Worm (Caenorhabditis elegans): ENCODE measurements around the gene idpa-2.
A peak's percentile ranks its signal among the peaks of the same experiment; 100 is the strongest.

Gene idpa-2

DNA sequence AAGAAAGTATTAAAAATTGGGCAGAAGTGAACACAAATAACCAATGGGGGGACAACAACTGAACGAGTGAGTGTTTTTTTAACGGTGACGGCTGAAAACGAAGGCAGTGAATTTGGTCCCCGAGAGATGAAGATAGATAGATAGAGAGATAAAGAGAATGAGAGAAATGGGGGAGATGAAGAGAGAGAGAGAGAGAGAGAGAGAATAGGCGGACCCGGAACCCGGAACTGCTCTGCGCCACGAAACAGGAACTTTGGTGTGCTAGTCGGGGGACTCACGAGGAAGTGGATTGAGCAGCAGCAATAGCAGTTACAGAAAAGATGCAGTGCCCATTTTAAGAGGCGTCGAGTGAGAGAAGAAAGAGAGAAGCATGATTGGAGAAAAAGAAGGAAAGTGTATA is 3.9 kb upstream of the idpa-2 start (continued):
- TF ChIP-seq daf-16 (GFP tag; optimal IDR thresholded peaks at IDR 0.05) = peak in 1 of 2 experiments; percentile 49
- TF ChIP-seq daf-16 (tag; optimal IDR thresholded peaks at IDR 0.05) = no peak
- peak; percentile 25 for TF ChIP-seq ces-1 (GFP tag; optimal IDR thresholded peaks at IDR 0.05)
- TF ChIP-seq snpc-1.2 (GFP tag; IDR thresholded peaks at IDR 0.05) = no peak
- TF ChIP-seq hmg-1.1 (GFP tag; IDR thresholded peaks at IDR 0.05) = peak; percentile 49
- TF ChIP-seq ceh-32 (tag; optimal IDR thresholded peaks at IDR 0.05; ENCODE audit: poor library complexity) = peak; percentile 6
- no peak for TF ChIP-seq mxl-2 (GFP tag; conservative IDR thresholded peaks at IDR 0.05)
- no peak for TF ChIP-seq madf-9 (GFP tag; conservative IDR thresholded peaks at IDR 0.05)
- TF ChIP-seq lin-13 (GFP tag; optimal IDR thresholded peaks at IDR 0.05) = no peak
- no peak for TF ChIP-seq F44E2.7 (GFP tag; IDR thresholded peaks at IDR 0.05)
- TF ChIP-seq arid-1 (GFP tag; conservative IDR thresholded peaks at IDR 0.05) = no peak
- no peak for TF ChIP-seq Y75B8A.6 (GFP tag; IDR thresholded peaks at IDR 0.05)
- no peak for TF ChIP-seq daf-19 (GFP tag; conservative IDR thresholded peaks at IDR 0.05)
- no peak for TF ChIP-seq ctbp-1 (GFP tag; IDR thresholded peaks at IDR 0.05)
- no peak for TF ChIP-seq zip-11 (GFP tag; IDR thresholded peaks at IDR 0.05)
- TF ChIP-seq nhr-11 (tag; optimal IDR thresholded peaks at IDR 0.05) = peak; percentile 63
- no peak for TF ChIP-seq ceh-62 (tag; optimal IDR thresholded peaks at IDR 0.05)
- TF ChIP-seq egl-27 (tag; optimal IDR thresholded peaks at IDR 0.05) = no peak
- peak; percentile 41 for TF ChIP-seq aha-1 (tag)
- TF ChIP-seq nhr-77 (tag; optimal IDR thresholded peaks at IDR 0.05) = no peak
- peak; percentile 57 for TF ChIP-seq hlh-11 (tag; optimal IDR thresholded peaks at IDR 0.05)
- no peak for TF ChIP-seq ceh-82 (tag; optimal IDR thresholded peaks at IDR 0.05)
- no peak for TF ChIP-seq F26F4.8 (GFP tag; conservative IDR thresholded peaks at IDR 0.05)
- TF ChIP-seq aly-2 (tag; optimal IDR thresholded peaks at IDR 0.05) = no peak
- no peak for TF ChIP-seq ztf-11 (tag; optimal IDR thresholded peaks at IDR 0.05)
- TF ChIP-seq Y5F2A.4 (GFP tag; optimal IDR thresholded peaks at IDR 0.05) = no peak
- peak; percentile 98 for TF ChIP-seq tag-97 (GFP tag; IDR thresholded peaks at IDR 0.05)
- TF ChIP-seq ceh-44 (GFP tag; IDR thresholded peaks at IDR 0.05) = no peak
- no peak for TF ChIP-seq T20F7.1 (GFP tag; optimal IDR thresholded peaks at IDR 0.05)
- 0 out of 2 replicates have a peak, but pooled peaks have one; percentile 35 for TF ChIP-seq ZK337.2 (GFP tag; IDR thresholded peaks at IDR 0.05)
- TF ChIP-seq set-16 (GFP tag; IDR thresholded peaks at IDR 0.05) = peak; percentile 57; the same call in 1 of the 2 replicates
- TF ChIP-seq mdt-29 (GFP tag; IDR thresholded peaks at IDR 0.05) = no peak
- TF ChIP-seq dmd-6 (GFP tag; IDR thresholded peaks at IDR 0.05) = peak; percentile 76
- no peak for TF ChIP-seq lin-29 (GFP tag; IDR thresholded peaks at IDR 0.05)
- peak; percentile 72; the same call in 1 of the 2 replicates for TF ChIP-seq ceh-20 (GFP tag; IDR thresholded peaks at IDR 0.05)
- TF ChIP-seq rbr-2 (tag; optimal IDR thresholded peaks at IDR 0.05) = peak; percentile 88
- TF ChIP-seq lin-39 (tag; optimal IDR thresholded peaks at IDR 0.05) = no peak
- no peak for TF ChIP-seq nhr-76 (tag; optimal IDR thresholded peaks at IDR 0.05)
- TF ChIP-seq nhr-28 (tag; optimal IDR thresholded peaks at IDR 0.05) = no peak
- TF ChIP-seq F10B5.3 (tag; optimal IDR thresholded peaks at IDR 0.05) = no peak
- TF ChIP-seq nhr-25 (tag; optimal IDR thresholded peaks at IDR 0.05; ENCODE audit: borderline replicate concordance, insufficient read depth) = no peak
- peak in 1 of 2 experiments; percentile 88 for TF ChIP-seq unc-62 (GFP tag; optimal IDR thresholded peaks at IDR 0.05 in 1 of 2)
- no peak for TF ChIP-seq unc-62 (tag; optimal IDR thresholded peaks at IDR 0.05)
- TF ChIP-seq F37D6.2 (tag; optimal IDR thresholded peaks at IDR 0.05) = peak; percentile 59
- no peak for TF ChIP-seq sdz-12 (GFP tag; optimal IDR thresholded peaks at IDR 0.05)
- no peak for TF ChIP-seq lin-1 (GFP tag; IDR thresholded peaks at IDR 0.05)
- TF ChIP-seq cey-2 (tag; optimal IDR thresholded peaks at IDR 0.05; ENCODE audit: borderline replicate concordance, insufficient read depth) = no peak
- no peak for TF ChIP-seq ceh-28 (tag; optimal IDR thresholded peaks at IDR 0.05)
- TF ChIP-seq lsy-2 (tag; optimal IDR thresholded peaks at IDR 0.05) = peak; percentile 50 to 74
- TF ChIP-seq pqm-1 (tag; optimal IDR thresholded peaks at IDR 0.05) = no peak
- no peak for TF ChIP-seq nhr-237 (tag; optimal IDR thresholded peaks at IDR 0.05)
- no peak for TF ChIP-seq T26A8.4 (GFP tag; IDR thresholded peaks at IDR 0.05)
- no peak for TF ChIP-seq zip-2 (tag; optimal IDR thresholded peaks at IDR 0.05)

All from whole organism, L4 larva.